Worm (Caenorhabditis elegans) whole organism, mixed stage, embryonic: ENCODE measurements around the gene gldi-2.

Experiments
- blmp-1 ChIP-seq: fragments of 150-350 bp; optimal IDR thresholded peaks from 2 replicates; lab custom pipeline; 2014; ENCODE audit warnings: missing biosample characterization, missing genetic modification characterization
- ceh-43 ChIP-seq: fragments of 200-800 bp; sonication (Bioruptor generic); optimal IDR thresholded peaks from 2 replicates; lab custom pipeline; 2018; ENCODE audit warnings: mild to moderate bottlenecking, missing genetic modification characterization, moderate library complexity, missing compliant biosample characterization
- ces-1 ChIP-seq: fragments of 150-350 bp; optimal IDR thresholded peaks from 2 replicates; lab custom pipeline; 2014; ENCODE audit warnings: missing biosample characterization, missing genetic modification reagents, missing genetic modification characterization
- cnd-1 ChIP-seq: fragments of 200-800 bp; sonication (Bioruptor generic); optimal IDR thresholded peaks from 2 replicates; lab custom pipeline; 2018; ENCODE audit warnings: mild to moderate bottlenecking, missing genetic modification characterization, missing compliant biosample characterization
- elt-1 ChIP-seq: sonication (generic microtip); optimal IDR thresholded peaks from 2 replicates; lab custom pipeline; 2017; ENCODE audit warnings: missing genetic modification characterization, mild to moderate bottlenecking, missing compliant biosample characterization, antibody characterized with exemption, moderate library complexity, borderline replicate concordance; ENCODE audit not compliant: insufficient read depth
- hlh-1 ChIP-seq: fragments of 150-350 bp; optimal IDR thresholded peaks from 2 replicates; lab custom pipeline; 2014; ENCODE audit warnings: missing biosample characterization, missing genetic modification reagents, missing genetic modification characterization
- lin-32 ChIP-seq: fragments of 200-800 bp; sonication (Bioruptor generic); optimal IDR thresholded peaks from 2 replicates; lab custom pipeline; 2018; ENCODE audit warnings: mild to moderate bottlenecking, missing genetic modification characterization, missing compliant biosample characterization
- lsy-2 ChIP-seq: fragments of 150-350 bp; optimal IDR thresholded peaks from 2 replicates; lab custom pipeline; 2014; ENCODE audit warnings: missing biosample characterization, missing genetic modification characterization
- mls-2 ChIP-seq: sonication (generic microtip); optimal IDR thresholded peaks from 2 replicates; lab custom pipeline; 2016; ENCODE audit warnings: mild to moderate bottlenecking, missing genetic modification characterization, moderate library complexity, missing compliant biosample characterization
- nhr-2 ChIP-seq: fragments of 150-350 bp; optimal IDR thresholded peaks from 2 replicates; lab custom pipeline; 2014; ENCODE audit warnings: missing biosample characterization, missing genetic modification characterization
- pha-4 ChIP-seq: fragments of 150-350 bp; optimal IDR thresholded peaks from 2 replicates; lab custom pipeline; 2018; ENCODE audit warnings: missing biosample characterization, missing genetic modification reagents, missing genetic modification characterization
- sptf-1 ChIP-seq: sonication (generic microtip); optimal IDR thresholded peaks from 2 replicates; lab custom pipeline; 2017; ENCODE audit warnings: mild to moderate bottlenecking, missing genetic modification characterization, moderate library complexity, missing compliant biosample characterization
- unc-62 ChIP-seq: fragments of 150-350 bp; optimal IDR thresholded peaks from 2 replicates; lab custom pipeline; 2014; ENCODE audit warnings: missing biosample characterization, missing genetic modification reagents, missing genetic modification characterization
- zip-8 ChIP-seq: fragments of 150-350 bp; optimal IDR thresholded peaks from 2 replicates; lab custom pipeline; 2014; ENCODE audit warnings: missing biosample characterization, missing genetic modification characterization

gldi-2 gene

ce11 chrII:6835972-6836595 is 52.9 kb downstream of the gldi-2 start:
- TF ChIP-seq unc-62 (GFP tag; lab: Kevin White, UChicago) (peak; percentile 55), nhr-2 (no peak), pha-4 (peak; percentile 27), ceh-43 (GFP tag; lab: Kevin White, UChicago) (no peak), ces-1 (GFP tag; lab: Kevin White, UChicago) (peak; percentile 43), mls-2 (tag; lab: Kevin White, UChicago) (no peak), elt-1 (no peak), lsy-2 (peak; percentile 9), hlh-1 (peak; percentile 33), zip-8 (tag; lab: Kevin White, UChicago) (no peak), blmp-1 (tag; lab: Kevin White, UChicago) (no peak)

DNA sequence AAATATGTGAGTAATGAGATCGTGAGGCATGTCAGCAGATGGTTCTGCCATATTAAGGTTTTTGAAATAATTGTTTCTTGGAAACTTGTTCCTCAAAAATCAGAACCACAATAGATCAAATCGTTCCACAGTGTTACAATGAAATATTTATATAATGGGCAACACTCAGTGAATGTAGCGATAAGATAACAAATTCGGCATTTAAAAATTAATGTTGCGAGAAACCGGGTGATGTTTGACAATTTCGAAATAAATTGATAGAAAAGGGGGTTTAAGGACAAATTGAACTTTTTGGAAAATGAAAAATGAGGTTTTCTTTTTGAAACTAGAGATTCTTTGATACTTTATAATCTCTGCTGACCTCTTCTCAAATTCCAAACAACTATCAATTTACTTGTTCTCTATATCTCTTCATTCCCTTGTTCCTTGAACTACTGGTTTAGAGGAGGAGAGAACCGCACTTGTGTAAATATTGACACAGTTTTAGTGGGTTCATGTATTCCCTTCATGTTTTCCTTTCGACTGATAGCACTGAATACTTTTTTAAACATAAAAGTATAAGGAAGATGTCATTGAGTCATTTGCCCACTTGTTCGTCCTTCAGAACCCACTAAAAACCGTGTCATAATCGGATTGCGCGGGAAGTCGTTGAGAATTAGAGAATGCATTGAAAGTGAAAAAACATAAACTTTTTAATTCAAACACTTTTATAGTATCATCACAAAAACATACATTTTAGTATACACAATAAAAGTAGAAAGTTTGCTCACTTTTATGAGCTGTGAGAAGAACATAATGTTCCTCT is 53.7 kb downstream of the gldi-2 start:
- peak; percentile 9 for TF ChIP-seq blmp-1 (tag; lab: Kevin White, UChicago)
- TF ChIP-seq pha-4 = peak; percentile 61
- peak; percentile 2 for TF ChIP-seq lin-32
- TF ChIP-seq cnd-1 (tag; lab: Kevin White, UChicago) = no peak
- no peak for TF ChIP-seq sptf-1
